Worm (Caenorhabditis elegans) whole organism, late embryonic: ENCODE data around the gene kqt-2.

Source experiments
- C38D4.7 ChIP-seq: fragments of 200-800 bp; sonication (Bioruptor generic); optimal IDR thresholded peaks from 2 replicates; lab custom pipeline; 2018; ENCODE audit warnings: mild to moderate bottlenecking, missing genetic modification characterization, moderate library complexity, missing compliant biosample characterization
- ceh-6 ChIP-seq: fragments of 200-800 bp; sonication (Bioruptor generic); optimal IDR thresholded peaks from 2 replicates; lab custom pipeline; 2018; ENCODE audit warnings: mild to moderate bottlenecking, missing genetic modification characterization, missing compliant biosample characterization
- ceh-9 ChIP-seq: sonication (generic microtip); optimal IDR thresholded peaks from 2 replicates; lab custom pipeline; 2016; ENCODE audit warnings: mild to moderate bottlenecking, missing genetic modification characterization, inconsistent platforms, missing compliant biosample characterization
- elt-4 ChIP-seq: sonication (generic microtip); optimal IDR thresholded peaks from 2 replicates; lab custom pipeline; 2016; ENCODE audit warnings: missing genetic modification characterization, missing compliant biosample characterization
- gmeb-2 ChIP-seq: sonication (generic microtip); optimal IDR thresholded peaks from 2 replicates; lab custom pipeline; 2016; ENCODE audit warnings: missing genetic modification characterization, inconsistent platforms, missing compliant biosample characterization
- pax-1 ChIP-seq: fragments of 150-350 bp; optimal IDR thresholded peaks from 2 replicates; lab custom pipeline; 2014; ENCODE audit warnings: missing biosample characterization, missing genetic modification characterization
- tbx-2 ChIP-seq: sonication (generic microtip); optimal IDR thresholded peaks from 2 replicates; lab custom pipeline; 2016; ENCODE audit warnings: missing genetic modification characterization, missing compliant biosample characterization

DNA sequence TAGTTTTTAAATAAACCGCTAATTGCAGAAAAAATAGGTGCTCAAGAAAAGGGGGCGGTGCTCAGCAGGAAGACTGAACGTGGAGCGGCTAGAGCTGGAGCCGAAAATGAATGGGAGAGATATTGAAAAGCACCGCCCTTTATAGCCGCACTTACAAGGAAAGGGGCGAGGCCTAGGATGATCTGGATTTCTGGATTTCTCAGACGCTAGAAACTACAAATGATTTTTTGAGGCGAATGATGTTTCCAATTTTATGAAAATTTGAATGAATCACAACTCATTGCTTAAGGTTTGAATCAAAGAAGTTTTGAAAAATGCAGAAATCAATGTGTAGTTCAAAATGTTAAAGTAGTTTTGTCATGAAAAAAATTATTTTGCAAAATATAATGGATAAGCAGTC lies 21.3 kb downstream of the kqt-2 start, which contains the start of gene K02A6.2:
- TF ChIP-seq gmeb-2 (tag; lab: Kevin White, UChicago) (no peak), pax-1 (no peak), ceh-6 (GFP tag; lab: Kevin White, UChicago) (no peak), tbx-2 (tag; lab: Kevin White, UChicago) (no peak), ceh-9 (tag; lab: Kevin White, UChicago) (no peak), elt-4 (tag; lab: Kevin White, UChicago) (no peak), C38D4.7 (no peak)
